Fruit fly (Drosophila melanogaster) whole organism, prepupa: ENCODE data around the gene Agpat2.

Experiments
- Blimp-1 ChIP-seq: fragments of 200-800 bp; sonication (Bioruptor generic); optimal IDR thresholded peaks from 3 replicates; lab custom pipeline; 2017; ENCODE audit warnings: missing biosample characterization, missing genetic modification characterization, mild to moderate bottlenecking, moderate library complexity, missing genetic modification reagents
- CG10631 ChIP-seq: fragments of 200-800 bp; sonication (Bioruptor generic); optimal IDR thresholded peaks from 2 replicates; lab custom pipeline; 2016; ENCODE audit warnings: missing biosample characterization, missing genetic modification characterization
- CG10669 ChIP-seq: fragments of 200-800 bp; sonication (Bioruptor generic); optimal IDR thresholded peaks from 3 replicates; lab custom pipeline; 2018; ENCODE audit warnings: missing biosample characterization, mild to moderate bottlenecking, missing genetic modification characterization, moderate library complexity
- CG11294 ChIP-seq: fragments of 200-800 bp; sonication (Bioruptor generic); IDR thresholded peaks from 2 replicates; pipeline ENCODE4 v1.3.6; 2022; ENCODE audit warnings: missing biosample characterization, missing genetic modification characterization
- CG15336 ChIP-seq: fragments of 200-800 bp; sonication (Bioruptor generic); IDR thresholded peaks from 2 replicates; pipeline ENCODE4 v1.3.6; 2022; ENCODE audit warnings: missing biosample characterization, missing genetic modification characterization
- CG1621 ChIP-seq: fragments of 200-800 bp; sonication (Bioruptor generic); optimal IDR thresholded peaks from 3 replicates; lab custom pipeline; 2018; ENCODE audit warnings: missing biosample characterization, mild to moderate bottlenecking, missing genetic modification characterization
- CG3032 ChIP-seq: fragments of 200-800 bp; optimal IDR thresholded peaks from 2 replicates; lab custom pipeline; 2019; ENCODE audit warnings: missing biosample characterization, mild to moderate bottlenecking, missing genetic modification characterization, moderate library complexity
- CG31627 ChIP-seq: fragments of 200-800 bp; sonication (Bioruptor generic); optimal IDR thresholded peaks from 3 replicates; lab custom pipeline; 2016; ENCODE audit warnings: missing biosample characterization, missing genetic modification characterization
- CG32006 ChIP-seq: fragments of 200-800 bp; sonication (Bioruptor generic); optimal IDR thresholded peaks from 3 replicates; lab custom pipeline; 2017; ENCODE audit warnings: missing biosample characterization, mild to moderate bottlenecking, missing genetic modification characterization
- CG34406 ChIP-seq: fragments of 200-800 bp; sonication (Bioruptor generic); optimal IDR thresholded peaks from 3 replicates; lab custom pipeline; 2016; ENCODE audit warnings: missing biosample characterization, missing genetic modification characterization
- CG3919 ChIP-seq: fragments of 200-800 bp; sonication (Bioruptor generic); optimal IDR thresholded peaks from 3 replicates; lab custom pipeline; 2016; ENCODE audit warnings: missing biosample characterization, missing genetic modification characterization
- CG4318 ChIP-seq: fragments of 200-800 bp; sonication (Bioruptor generic); optimal IDR thresholded peaks from 3 replicates; lab custom pipeline; 2017; ENCODE audit warnings: missing biosample characterization, mild to moderate bottlenecking, missing genetic modification characterization
- CG6163 ChIP-seq: fragments of 200-800 bp; sonication (Bioruptor generic); IDR thresholded peaks from 3 replicates; pipeline ENCODE4 v1.3.6; 2022; ENCODE audit warnings: missing biosample characterization, missing genetic modification characterization
- CG6276 ChIP-seq: fragments of 200-800 bp; sonication (Bioruptor generic); optimal IDR thresholded peaks from 2 replicates; lab custom pipeline; 2017; ENCODE audit warnings: missing biosample characterization, mild to moderate bottlenecking, missing genetic modification characterization
- CG6792 ChIP-seq: fragments of 200-800 bp; sonication (Bioruptor generic); optimal IDR thresholded peaks from 3 replicates; lab custom pipeline; 2016; ENCODE audit warnings: missing biosample characterization, missing genetic modification characterization
- CG6808 ChIP-seq: fragments of 200-800 bp; sonication (Bioruptor generic); optimal IDR thresholded peaks from 3 replicates; lab custom pipeline; 2017; ENCODE audit warnings: missing biosample characterization, missing genetic modification characterization, mild to moderate bottlenecking, moderate library complexity, missing genetic modification reagents
- CG6854 ChIP-seq: fragments of 200-800 bp; sonication (Bioruptor generic); optimal IDR thresholded peaks from 2 replicates; lab custom pipeline; 2017; ENCODE audit warnings: missing biosample characterization, mild to moderate bottlenecking, missing genetic modification characterization
- CG7368 ChIP-seq: fragments of 200-800 bp; sonication (Bioruptor generic); optimal IDR thresholded peaks from 3 replicates; lab custom pipeline; 2016; ENCODE audit warnings: missing biosample characterization, missing genetic modification characterization
- CG8119 ChIP-seq: fragments of 200-800 bp; sonication (Bioruptor generic); IDR thresholded peaks from 3 replicates; pipeline ENCODE4 v1.3.6; 2022; ENCODE audit warnings: missing biosample characterization, missing genetic modification characterization
- CG8319 ChIP-seq: fragments of 200-800 bp; sonication (Bioruptor generic); optimal IDR thresholded peaks from 3 replicates; lab custom pipeline; 2016; ENCODE audit warnings: missing biosample characterization, missing genetic modification characterization
- CG9139 ChIP-seq: fragments of 200-800 bp; sonication (Bioruptor generic); optimal IDR thresholded peaks from 3 replicates; lab custom pipeline; 2017; ENCODE audit warnings: missing biosample characterization, mild to moderate bottlenecking, missing genetic modification characterization
- Eip75B ChIP-seq: fragments of 200-800 bp; sonication (Bioruptor generic); optimal IDR thresholded peaks from 3 replicates; lab custom pipeline; 2016; ENCODE audit warnings: missing biosample characterization, missing genetic modification characterization
- Eip78C ChIP-seq: fragments of 200-800 bp; sonication (Bioruptor generic); peaks from one replicate; lab custom pipeline; 2016; ENCODE audit warnings: missing biosample characterization, missing genetic modification characterization
- Eip93F ChIP-seq: fragments of 200-800 bp; sonication (Bioruptor generic); optimal IDR thresholded peaks from 2 replicates; lab custom pipeline; 2016; ENCODE audit warnings: missing biosample characterization, mild to moderate bottlenecking, missing genetic modification characterization
- Ets21C ChIP-seq: fragments of 200-800 bp; sonication (Bioruptor generic); optimal IDR thresholded peaks from 3 replicates; lab custom pipeline; 2016; ENCODE audit warnings: missing biosample characterization, missing genetic modification characterization
- Ets96B ChIP-seq: fragments of 200-800 bp; optimal IDR thresholded peaks from 2 replicates; lab custom pipeline; 2019; ENCODE audit warnings: missing biosample characterization, mild to moderate bottlenecking, missing genetic modification characterization, moderate library complexity
- Gug ChIP-seq: fragments of 200-800 bp; sonication (Bioruptor generic); IDR thresholded peaks from 2 replicates; pipeline ENCODE4 v1.3.6; 2022; ENCODE audit warnings: missing biosample characterization, missing genetic modification characterization
- Hr38 ChIP-seq: sonication (Bioruptor generic); optimal IDR thresholded peaks from 2 replicates; lab custom pipeline; 2016; ENCODE audit warnings: missing biosample characterization, missing genetic modification characterization
- Hr39 ChIP-seq: fragments of 200-800 bp; sonication (Bioruptor generic); optimal IDR thresholded peaks from 2 replicates; lab custom pipeline; 2016; ENCODE audit warnings: missing biosample characterization, missing genetic modification characterization
- Met ChIP-seq: fragments of 200-800 bp; sonication (Bioruptor generic); optimal IDR thresholded peaks from 3 replicates; lab custom pipeline; 2016; ENCODE audit warnings: missing biosample characterization, missing genetic modification characterization
- OdsH ChIP-seq: fragments of 200-800 bp; sonication (Bioruptor generic); optimal IDR thresholded peaks from 3 replicates; lab custom pipeline; 2016; ENCODE audit warnings: missing biosample characterization, missing genetic modification characterization
- Smox ChIP-seq: fragments of 200-800 bp; sonication (Bioruptor generic); optimal IDR thresholded peaks from 3 replicates; lab custom pipeline; 2016; ENCODE audit warnings: missing biosample characterization, missing genetic modification characterization
- Sox102F ChIP-seq: fragments of 200-800 bp; sonication (Bioruptor generic); optimal IDR thresholded peaks from 2 replicates; lab custom pipeline; 2016; ENCODE audit warnings: missing biosample characterization, mild to moderate bottlenecking, missing genetic modification characterization
- Sox15 ChIP-seq: fragments of 200-800 bp; sonication (Bioruptor generic); optimal IDR thresholded peaks from 3 replicates; lab custom pipeline; 2016; ENCODE audit warnings: missing biosample characterization, missing genetic modification characterization
- achi ChIP-seq: fragments of 200-800 bp; sonication (Bioruptor generic); optimal IDR thresholded peaks from 3 replicates; lab custom pipeline; 2016; ENCODE audit warnings: missing biosample characterization, missing genetic modification characterization
- acj6 ChIP-seq: fragments of 200-800 bp; sonication (Bioruptor generic); optimal IDR thresholded peaks from 3 replicates; lab custom pipeline; 2016; ENCODE audit warnings: missing biosample characterization, missing genetic modification characterization
- dac ChIP-seq: fragments of 200-800 bp; sonication (Bioruptor generic); optimal IDR thresholded peaks from 2 replicates; lab custom pipeline; 2017; ENCODE audit warnings: missing biosample characterization, mild to moderate bottlenecking, missing genetic modification characterization
- dsx ChIP-seq: fragments of 200-800 bp; optimal IDR thresholded peaks from 3 replicates; lab custom pipeline; 2019; ENCODE audit warnings: missing biosample characterization, mild to moderate bottlenecking, missing genetic modification characterization, moderate library complexity; ENCODE audit not compliant: poor library complexity, severe bottlenecking
- eg ChIP-seq: fragments of 200-800 bp; sonication (Bioruptor generic); IDR thresholded peaks from 3 replicates; pipeline ENCODE4 v1.3.6; 2022; ENCODE audit warnings: missing biosample characterization, missing genetic modification characterization
- fd59A ChIP-seq: fragments of 200-800 bp; sonication (Bioruptor generic); optimal IDR thresholded peaks from 2 replicates; lab custom pipeline; 2017; ENCODE audit warnings: missing biosample characterization, mild to moderate bottlenecking, missing genetic modification characterization, missing genetic modification reagents
- fkh ChIP-seq: fragments of 200-800 bp; sonication (Bioruptor generic); optimal IDR thresholded peaks from 3 replicates; lab custom pipeline; 2017; ENCODE audit warnings: missing biosample characterization, mild to moderate bottlenecking, missing genetic modification characterization, moderate library complexity
- lz ChIP-seq: fragments of 200-800 bp; sonication (Bioruptor generic); optimal IDR thresholded peaks from 3 replicates; lab custom pipeline; 2016; ENCODE audit warnings: missing biosample characterization, missing genetic modification characterization
- net ChIP-seq: fragments of 200-800 bp; sonication (Bioruptor generic); optimal IDR thresholded peaks from 3 replicates; lab custom pipeline; 2016; ENCODE audit warnings: missing biosample characterization, missing genetic modification characterization
- pdm3 ChIP-seq: fragments of 200-800 bp; sonication (Bioruptor generic); optimal IDR thresholded peaks from 3 replicates; lab custom pipeline; 2016; ENCODE audit warnings: missing biosample characterization, missing genetic modification characterization
- spab ChIP-seq: fragments of 200-800 bp; sonication (Bioruptor generic); optimal IDR thresholded peaks from 2 replicates; lab custom pipeline; 2017; ENCODE audit warnings: missing biosample characterization, mild to moderate bottlenecking, missing genetic modification characterization, missing genetic modification reagents
- ss ChIP-seq, 2 experiments: fragments of 200-800 bp; sonication (Bioruptor generic); optimal IDR thresholded peaks; 2 replicates in 1 of 2; 3 replicates in 1 of 2; lab custom pipeline; 2017 to 2018; ENCODE audit warnings: mild to moderate bottlenecking in 2 of 2, missing biosample characterization in 2 of 2, missing genetic modification characterization in 2 of 2, moderate library complexity in 1 of 2
- svp ChIP-seq: fragments of 200-800 bp; sonication (Bioruptor generic); peaks from one replicate; lab custom pipeline; 2016; ENCODE audit warnings: missing biosample characterization, missing genetic modification characterization
- topi ChIP-seq: fragments of 200-800 bp; sonication (Bioruptor generic); optimal IDR thresholded peaks from 3 replicates; lab custom pipeline; 2016; ENCODE audit warnings: missing biosample characterization, missing genetic modification characterization
- vri ChIP-seq: fragments of 200-800 bp; sonication (Bioruptor generic); optimal IDR thresholded peaks from 3 replicates; lab custom pipeline; 2016; ENCODE audit warnings: missing biosample characterization, mild to moderate bottlenecking, missing genetic modification characterization

Gene Agpat2

dm6 chr2L:8466643-8467042 lies 2.8 kb upstream of the Agpat2 start, which contains the start of gene dachs:
dachs (plus strand) TSS chr2L:8466817.
- TF ChIP-seq Eip78C (GFP tag; lab: Kevin White, UChicago) (peak; percentile 50), Sox15 (GFP tag; lab: Kevin White, UChicago) (no peak), CG9139 (no peak), CG3919 (GFP tag; lab: Kevin White, UChicago) (no peak), CG15336 (GFP tag; lab: Robert Waterston, UW) (no peak), svp (GFP tag; lab: Kevin White, UChicago) (peak; percentile 30)

dm6 chr2L:8464107-8464582 lies 351 bp upstream of the Agpat2 start, which contains the start of gene prg:
prg (plus strand) TSS chr2L:8464488.
- TF ChIP-seq CG32006 (GFP tag; lab: Kevin White, UChicago) (peak; percentile 54), Hr38 (GFP tag; lab: Kevin White, UChicago) (no peak), Hr39 (GFP tag; lab: Kevin White, UChicago) (peak; percentile 52), CG10631 (GFP tag; lab: Kevin White, UChicago) (peak; percentile 53), net (GFP tag; lab: Kevin White, UChicago) (peak; percentile 49), acj6 (GFP tag; lab: Kevin White, UChicago) (peak; percentile 48), CG11294 (GFP tag; lab: Robert Waterston, UW) (0 out of 2 replicates have a peak, but pooled peaks have one; percentile 16), CG7368 (GFP tag; lab: Kevin White, UChicago) (peak; percentile 17), Sox102F (GFP tag; lab: Kevin White, UChicago) (peak; percentile 58), fd59A (GFP tag; lab: Kevin White, UChicago) (no peak), Eip93F (GFP tag; lab: Kevin White, UChicago) (peak; percentile 51), eg (GFP tag; lab: Robert Waterston, UW) (peak; percentile 68), topi (peak; percentile 75), dac (no peak), Eip78C (GFP tag; lab: Kevin White, UChicago) (peak; percentile 90), CG6276 (peak; percentile 41), CG10669 (peak; percentile 46), fkh (GFP tag; lab: Kevin White, UChicago) (peak; percentile 75), CG6163 (peak; percentile 42), CG6854 (GFP tag; lab: Kevin White, UChicago) (no peak), spab (GFP tag; lab: Kevin White, UChicago) (no peak), ss (GFP tag; optimal IDR thresholded peaks at IDR 0.05; lab: Kevin White, UChicago) (peak; percentile 7 to 54), Met (GFP tag; lab: Kevin White, UChicago) (peak; percentile 77), Smox (GFP tag; lab: Kevin White, UChicago) (peak; percentile 73), CG9139 (peak; percentile 0), CG31627 (peak; percentile 63), vri (GFP tag; lab: Kevin White, UChicago) (peak; percentile 19), CG3032 (tag; lab: Kevin White, UChicago) (peak; percentile 41), CG8319 (GFP tag; lab: Kevin White, UChicago) (no peak), CG6792 (GFP tag; lab: Kevin White, UChicago) (peak; percentile 51), CG4318 (GFP tag; lab: Kevin White, UChicago) (peak; percentile 51), Ets96B (tag; lab: Kevin White, UChicago) (peak; percentile 67), pdm3 (GFP tag; lab: Kevin White, UChicago) (peak; percentile 64), achi (GFP tag; lab: Kevin White, UChicago) (peak; percentile 51), dsx (peak; percentile 38), Blimp-1 (GFP tag; lab: Kevin White, UChicago) (no peak), Ets21C (GFP tag; lab: Kevin White, UChicago) (peak; percentile 45), CG6808 (GFP tag; lab: Kevin White, UChicago) (peak; percentile 21), CG8119 (peak; percentile 56; the same call in 1 of the 3 replicates), OdsH (GFP tag; lab: Kevin White, UChicago) (peak; percentile 64), CG34406 (GFP tag; lab: Kevin White, UChicago) (peak; percentile 52), Gug (no peak), CG3919 (GFP tag; lab: Kevin White, UChicago) (peak; percentile 75), svp (GFP tag; lab: Kevin White, UChicago) (peak; percentile 90), CG15336 (GFP tag; lab: Robert Waterston, UW) (peak; percentile 49; the same call in 1 of the 2 replicates), Eip75B (GFP tag; lab: Kevin White, UChicago) (peak; percentile 77), lz (GFP tag; lab: Kevin White, UChicago) (peak; percentile 51), CG1621 (tag; lab: Kevin White, UChicago) (peak; percentile 2)
